Worm (Caenorhabditis elegans): ENCODE measurements around the gene T19C4.5.

DNA sequence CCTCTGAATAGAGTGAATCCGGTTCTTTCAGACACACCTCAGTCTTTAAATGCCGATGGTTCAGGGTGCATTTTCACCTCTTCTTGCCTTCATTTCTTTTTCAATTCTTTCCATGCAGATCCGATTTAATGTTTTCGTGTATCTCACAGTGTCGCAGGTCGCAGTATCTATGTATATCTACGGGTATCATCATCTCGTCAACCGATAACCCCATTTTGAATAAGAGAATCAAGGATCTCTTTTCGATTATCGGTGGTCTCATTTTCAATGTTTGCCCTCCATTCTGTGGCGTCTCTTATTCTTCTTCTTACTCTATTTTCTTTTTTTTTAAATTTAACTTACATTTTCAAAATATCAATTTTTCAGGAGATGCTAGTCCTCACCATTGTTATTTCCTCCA is 48.9 kb downstream of the T19C4.5 start, which contains the start of gene T19B10.2:
- TF ChIP-seq lim-6 (tag; optimal IDR thresholded peaks at IDR 0.05) (no peak), rnt-1 (tag; optimal IDR thresholded peaks at IDR 0.05) (no peak), tbx-2 (tag; optimal IDR thresholded peaks at IDR 0.05) (no peak), elt-2 (tag; optimal IDR thresholded peaks at IDR 0.05) (no peak), nhr-11 (tag; optimal IDR thresholded peaks at IDR 0.05) (no peak), ceh-31 (tag; optimal IDR thresholded peaks at IDR 0.05) (no peak), ahr-1 (tag; optimal IDR thresholded peaks at IDR 0.05) (no peak), npax-4 (tag; optimal IDR thresholded peaks at IDR 0.05) (no peak), lin-11 (tag; optimal IDR thresholded peaks at IDR 0.05) (no peak), fax-1 (tag; optimal IDR thresholded peaks at IDR 0.05) (no peak), pha-4 (tag; optimal IDR thresholded peaks at IDR 0.05) (no peak), unc-3 (GFP tag; conservative IDR thresholded peaks at IDR 0.05) (no peak), unc-3 (tag; optimal IDR thresholded peaks at IDR 0.05) (no peak), ceh-9 (tag; optimal IDR thresholded peaks at IDR 0.05) (no peak), pat-9 (tag; optimal IDR thresholded peaks at IDR 0.05) (no peak)
